Fruit fly (Drosophila melanogaster) S2 (cell line): ENCODE data around the gene Tb.

ENCODE experiments used
- CG8478 ChIP-seq: fragments of >200 bp; optimal IDR thresholded peaks from 2 replicates; lab custom pipeline; 2018
- CTCF ChIP-seq, 2 experiments: fragments of >200 bp; optimal IDR thresholded peaks; 2 replicates each; lab custom pipeline; 2018

Tb gene

dm6 chr3R:26656140-26656539, at the start of gene Tb:
Tb (plus strand) TSS chr3R:26656440.
- no peak for TF ChIP-seq CG8478 (lab: Kevin White, UChicago)
- no peak for TF ChIP-seq CTCF (optimal IDR thresholded peaks at IDR 0.05; lab: Kevin White, UChicago)

- TF ChIP-seq CTCF (optimal IDR thresholded peaks at IDR 0.05; lab: Kevin White, UChicago) = no peak
- no peak for TF ChIP-seq CG8478 (lab: Kevin White, UChicago)
Measured at dm6 chr3R:26606498-26606897, 49.7 kb upstream of the Tb start.

- TF ChIP-seq CTCF (optimal IDR thresholded peaks at IDR 0.05; lab: Kevin White, UChicago) = no peak
Measured at dm6 chr3R:26615428-26615827, 40.8 kb upstream of the Tb start.

- TF ChIP-seq CTCF (optimal IDR thresholded peaks at IDR 0.05; lab: Kevin White, UChicago) = no peak
- no peak for TF ChIP-seq CG8478 (lab: Kevin White, UChicago)
Measured at dm6 chr3R:26618818-26619217, 37.4 kb upstream of the Tb start, which contains the start of gene TwdlM. TwdlM (plus strand) TSS chr3R:26619118.

dm6 chr3R:26621314-26621813, 34.9 kb upstream of the Tb start, which contains the start of gene TwdlP:
TwdlP (minus strand) TSS chr3R:26621364.
- TF ChIP-seq CTCF (optimal IDR thresholded peaks at IDR 0.05; lab: Kevin White, UChicago) = no peak
- no peak for TF ChIP-seq CG8478 (lab: Kevin White, UChicago)

- no peak for TF ChIP-seq CG8478 (lab: Kevin White, UChicago)
- TF ChIP-seq CTCF (optimal IDR thresholded peaks at IDR 0.05; lab: Kevin White, UChicago) = no peak
Measured at dm6 chr3R:26623493-26623956, 32.7 kb upstream of the Tb start, which contains the start of gene TwdlB. TwdlB (minus strand) TSS chr3R:26623543.

- TF ChIP-seq CTCF (optimal IDR thresholded peaks at IDR 0.05; lab: Kevin White, UChicago) (no peak), CG8478 (lab: Kevin White, UChicago) (no peak)
Measured at dm6 chr3R:26625552-26625951, 30.7 kb upstream of the Tb start, which contains the start of gene TwdlL. TwdlL (minus strand) TSS chr3R:26625652.

- TF ChIP-seq CTCF (optimal IDR thresholded peaks at IDR 0.05; lab: Kevin White, UChicago) (no peak), CG8478 (lab: Kevin White, UChicago) (no peak)
Measured at dm6 chr3R:26626638-26627037, 29.6 kb upstream of the Tb start, which contains the start of gene TwdlO. TwdlO (minus strand) TSS chr3R:26626738.

dm6 chr3R:26628624-26629023, 27.6 kb upstream of the Tb start, which contains the start of gene TwdlK:
TwdlK (minus strand) TSS chr3R:26628724.
- TF ChIP-seq CTCF (optimal IDR thresholded peaks at IDR 0.05; lab: Kevin White, UChicago) (no peak), CG8478 (lab: Kevin White, UChicago) (no peak)

- TF ChIP-seq CTCF (optimal IDR thresholded peaks at IDR 0.05; lab: Kevin White, UChicago) (no peak), CG8478 (lab: Kevin White, UChicago) (no peak)
Measured at dm6 chr3R:26629618-26630017, 26.6 kb upstream of the Tb start, which contains the start of gene TwdlJ. TwdlJ (plus strand) TSS chr3R:26629918.

- TF ChIP-seq CG8478 (lab: Kevin White, UChicago) (no peak), CTCF (optimal IDR thresholded peaks at IDR 0.05; lab: Kevin White, UChicago) (no peak)
Measured at dm6 chr3R:26631334-26631919, 24.8 kb upstream of the Tb start, which contains the start of gene TwdlN. TwdlN (plus strand) TSS chr3R:26631869.

- TF ChIP-seq CG8478 (lab: Kevin White, UChicago) (no peak), CTCF (optimal IDR thresholded peaks at IDR 0.05; lab: Kevin White, UChicago) (no peak)
Measured at dm6 chr3R:26633010-26633409, 23.2 kb upstream of the Tb start.

- TF ChIP-seq CG8478 (lab: Kevin White, UChicago) (no peak), CTCF (optimal IDR thresholded peaks at IDR 0.05; lab: Kevin White, UChicago) (no peak)
Measured at dm6 chr3R:26633432-26633831, 22.8 kb upstream of the Tb start, which contains the start of gene TwdlH. TwdlH (plus strand) TSS chr3R:26633732.

- TF ChIP-seq CG8478 (lab: Kevin White, UChicago) (no peak), CTCF (optimal IDR thresholded peaks at IDR 0.05; lab: Kevin White, UChicago) (no peak)
Measured at dm6 chr3R:26634585-26634984, 21.7 kb upstream of the Tb start, which contains the start of gene TwdlR. TwdlR (plus strand) TSS chr3R:26634885.

dm6 chr3R:26636388-26636787, 19.9 kb upstream of the Tb start, which contains the start of gene TwdlS:
TwdlS (plus strand) TSS chr3R:26636688.
- TF ChIP-seq CG8478 (lab: Kevin White, UChicago) (no peak), CTCF (optimal IDR thresholded peaks at IDR 0.05; lab: Kevin White, UChicago) (no peak)
